Worm (Caenorhabditis elegans): ENCODE results near the gene T28D9.11.

The T28D9.11 gene

ce11 chrII:6486344-6486743 lies 5.4 kb downstream of the T28D9.11 start:
- TF ChIP-seq unc-120 (tag; optimal IDR thresholded peaks at IDR 0.05; ENCODE audit: poor library complexity, severe bottlenecking) (peak; percentile 22), hlh-1 (tag; optimal IDR thresholded peaks at IDR 0.05) (peak; percentile 68), mab-5 (tag; optimal IDR thresholded peaks at IDR 0.05) (peak; percentile 64), lin-13 (tag; optimal IDR thresholded peaks at IDR 0.05) (no peak), sptf-1 (tag; optimal IDR thresholded peaks at IDR 0.05) (no peak), ceh-43 (GFP tag; optimal IDR thresholded peaks at IDR 0.05) (no peak), unc-62 (GFP tag; optimal IDR thresholded peaks at IDR 0.05) (peak; percentile 25), zip-8 (tag; optimal IDR thresholded peaks at IDR 0.05) (no peak), lsy-2 (tag; optimal IDR thresholded peaks at IDR 0.05) (no peak)

- TF ChIP-seq unc-62 (GFP tag; optimal IDR thresholded peaks at IDR 0.05) (no peak), nhr-12 (tag; optimal IDR thresholded peaks at IDR 0.05) (no peak), ceh-39 (tag; optimal IDR thresholded peaks at IDR 0.05) (no peak), elt-3 (tag; optimal IDR thresholded peaks at IDR 0.05) (no peak), drap-1 (GFP tag; optimal IDR thresholded peaks at IDR 0.05) (no peak), flh-1 (GFP tag; optimal IDR thresholded peaks at IDR 0.05) (no peak), mep-1 (tag; optimal IDR thresholded peaks at IDR 0.05) (no peak), snpc-4 (tag; optimal IDR thresholded peaks at IDR 0.05) (no peak), unc-120 (tag; optimal IDR thresholded peaks at IDR 0.05; ENCODE audit: poor library complexity, severe bottlenecking) (no peak)
These were observed 6.8 kb downstream of the T28D9.11 start, which contains the start of the genes lido-16 and plpp-1.2 for ce11 chrII:6484876-6485526. Gene lido-16, minus strand, starts transcription at chrII:6484976. Gene plpp-1.2, plus strand, starts transcription at chrII:6485476.

ce11 chrII:6482762-6483161 lies 9.0 kb downstream of the T28D9.11 start:
- TF ChIP-seq unc-62 (GFP tag; optimal IDR thresholded peaks at IDR 0.05) (peak; percentile 75), ceh-43 (GFP tag; optimal IDR thresholded peaks at IDR 0.05) (no peak), ztf-11 (tag; optimal IDR thresholded peaks at IDR 0.05) (no peak)

- no peak for TF ChIP-seq zip-8 (tag; optimal IDR thresholded peaks at IDR 0.05)
- TF ChIP-seq unc-62 (GFP tag; optimal IDR thresholded peaks at IDR 0.05): peak; percentile 73
- no peak for TF ChIP-seq nhr-28 (tag; optimal IDR thresholded peaks at IDR 0.05)
- TF ChIP-seq unc-120 (tag; optimal IDR thresholded peaks at IDR 0.05; ENCODE audit: poor library complexity, severe bottlenecking): peak; percentile 42
- no peak for TF ChIP-seq ceh-43 (GFP tag; optimal IDR thresholded peaks at IDR 0.05)
- no peak for TF ChIP-seq flh-1 (GFP tag; optimal IDR thresholded peaks at IDR 0.05)
- no peak for TF ChIP-seq ceh-39 (tag; optimal IDR thresholded peaks at IDR 0.05)
- TF ChIP-seq lin-13 (tag; optimal IDR thresholded peaks at IDR 0.05): no peak
These were observed 9.7 kb downstream of the T28D9.11 start, which contains the start of gene del-10 for ce11 chrII:6482102-6482501. Gene del-10, minus strand, starts transcription at chrII:6482125.

ce11 chrII:6476655-6477054 lies 15.1 kb downstream of the T28D9.11 start, which contains the start of gene T28D9.4:
Gene T28D9.4, plus strand, starts transcription at chrII:6476955.
- TF ChIP-seq nhr-12 (tag; optimal IDR thresholded peaks at IDR 0.05): no peak
- no peak for TF ChIP-seq bed-3 (GFP tag; optimal IDR thresholded peaks at IDR 0.05)
- no peak for TF ChIP-seq mls-2 (tag; optimal IDR thresholded peaks at IDR 0.05)
- TF ChIP-seq blmp-1 (tag; optimal IDR thresholded peaks at IDR 0.05): no peak
- no peak for TF ChIP-seq elt-3 (tag; optimal IDR thresholded peaks at IDR 0.05)
- no peak for TF ChIP-seq unc-62 (GFP tag; optimal IDR thresholded peaks at IDR 0.05)
- no peak for TF ChIP-seq unc-120 (tag; optimal IDR thresholded peaks at IDR 0.05; ENCODE audit: poor library complexity, severe bottlenecking)
- no peak for TF ChIP-seq ztf-11 (tag; optimal IDR thresholded peaks at IDR 0.05)
- no peak for TF ChIP-seq nhr-76 (tag; optimal IDR thresholded peaks at IDR 0.05)
- no peak for TF ChIP-seq tbx-8 (GFP tag; optimal IDR thresholded peaks at IDR 0.05)
- TF ChIP-seq pha-4 (tag; optimal IDR thresholded peaks at IDR 0.05): no peak
- TF ChIP-seq cnd-1 (tag; optimal IDR thresholded peaks at IDR 0.05): no peak
- no peak for TF ChIP-seq ceh-83 (GFP tag; optimal IDR thresholded peaks at IDR 0.05)
- TF ChIP-seq lsy-2 (tag; optimal IDR thresholded peaks at IDR 0.05): no peak
- no peak for TF ChIP-seq unc-39 (tag; optimal IDR thresholded peaks at IDR 0.05)
- no peak for TF ChIP-seq sem-2 (GFP tag; optimal IDR thresholded peaks at IDR 0.05)
- no peak for TF ChIP-seq lin-13 (tag; optimal IDR thresholded peaks at IDR 0.05)
- no peak for TF ChIP-seq nhr-237 (tag; optimal IDR thresholded peaks at IDR 0.05)
- TF ChIP-seq sptf-1 (tag; optimal IDR thresholded peaks at IDR 0.05): no peak

Data from whole organism, mixed stage, embryonic.